Worm (Caenorhabditis elegans) whole organism, young adult: Measurements from ENCODE around the gene Y65A5A.1.

Source experiments
- B0261.1 ChIP-seq: sonication (generic microtip); optimal IDR thresholded peaks from 2 replicates; lab custom pipeline; 2016; ENCODE audit warnings: mild to moderate bottlenecking, missing genetic modification characterization, moderate library complexity, missing compliant biosample characterization
- D2030.7 ChIP-seq: fragments of 200-800 bp; sonication (Bioruptor generic); IDR thresholded peaks from 2 replicates; pipeline ENCODE4 v1.3.6; 2022; ENCODE audit warnings: missing genetic modification reagents, missing genetic modification characterization, missing compliant biosample characterization
- F37B4.10 ChIP-seq: fragments of 200-800 bp; sonication (Bioruptor generic); IDR thresholded peaks from 2 replicates; pipeline ENCODE4 v1.3.6; 2022; ENCODE audit warnings: missing genetic modification characterization, missing compliant biosample characterization
- F39B2.1 ChIP-seq: fragments of 200-800 bp; sonication (Bioruptor generic); IDR thresholded peaks from 2 replicates; pipeline ENCODE4 v1.3.6; 2022; ENCODE audit warnings: missing genetic modification reagents, missing genetic modification characterization, missing compliant biosample characterization
- K12H6.12 ChIP-seq: fragments of 200-800 bp; sonication (Bioruptor generic); optimal IDR thresholded peaks from 2 replicates; lab custom pipeline; 2018; ENCODE audit warnings: mild to moderate bottlenecking, missing genetic modification characterization, missing compliant biosample characterization
- T26A5.8 ChIP-seq: sonication (generic microtip); optimal IDR thresholded peaks from 2 replicates; lab custom pipeline; 2016; ENCODE audit warnings: missing genetic modification characterization, missing compliant biosample characterization
- Y53F4B.3 ChIP-seq: fragments of 200-800 bp; sonication (Bioruptor generic); IDR thresholded peaks from 2 replicates; pipeline ENCODE4 v1.3.6; 2022; ENCODE audit warnings: missing genetic modification reagents, missing genetic modification characterization, missing compliant biosample characterization
- ZK185.1 ChIP-seq: sonication (generic microtip); optimal IDR thresholded peaks from 2 replicates; lab custom pipeline; 2016; ENCODE audit warnings: mild to moderate bottlenecking, missing genetic modification characterization, missing compliant biosample characterization; ENCODE audit not compliant: poor library complexity, severe bottlenecking
- akir-1 ChIP-seq: fragments of 200-800 bp; sonication (Bioruptor generic); optimal IDR thresholded peaks from 2 replicates; lab custom pipeline; 2018; ENCODE audit warnings: mild to moderate bottlenecking, missing genetic modification characterization, moderate library complexity, missing compliant biosample characterization
- ama-1 ChIP-seq, 3 experiments: fragments of 150-350 bp in 1 of 3; sonication (generic microtip) in 2 of 3; optimal IDR thresholded peaks; 2 replicates each; lab custom pipeline; 2014 to 2018; ENCODE audit warnings: missing biosample characterization in 2 of 3, missing genetic modification characterization in 2 of 3, missing genetic modification reagents in 2 of 3
- aptf-2 ChIP-seq: fragments of 200-800 bp; sonication (Bioruptor generic); conservative IDR thresholded peaks from 2 replicates; pipeline ENCODE4 v1.3.6; 2022; ENCODE audit warnings: missing genetic modification reagents, missing genetic modification characterization, missing compliant biosample characterization
- athp-1 ChIP-seq: sonication (generic microtip); optimal IDR thresholded peaks from 2 replicates; lab custom pipeline; 2017; ENCODE audit warnings: mild to moderate bottlenecking, missing genetic modification characterization, missing compliant biosample characterization
- attf-3 ChIP-seq: fragments of 200-800 bp; sonication (Bioruptor generic); conservative IDR thresholded peaks from 2 replicates; pipeline ENCODE4 v1.3.6; 2022; ENCODE audit warnings: missing genetic modification reagents, missing genetic modification characterization, missing compliant biosample characterization
- attf-5 ChIP-seq: fragments of 200-800 bp; sonication (Bioruptor generic); optimal IDR thresholded peaks from 2 replicates; lab custom pipeline; 2018; ENCODE audit warnings: mild to moderate bottlenecking, missing genetic modification characterization, missing compliant biosample characterization
- cebp-1 ChIP-seq, 2 experiments: fragments of 200-800 bp in 1 of 2; sonication (Bioruptor generic) in 1 of 2; sonication (generic microtip) in 1 of 2; IDR thresholded peaks in 1 of 2; optimal IDR thresholded peaks in 1 of 2; 2 replicates each; pipeline versions ENCODE4 v1.3.6 to Lab custom; 2017 to 2022; ENCODE audit warnings: missing compliant biosample characterization in 2 of 2, missing genetic modification characterization in 2 of 2, mild to moderate bottlenecking in 1 of 2, missing genetic modification reagents in 1 of 2, moderate library complexity in 1 of 2
- ceh-40 ChIP-seq: fragments of 200-800 bp; sonication (Bioruptor generic); IDR thresholded peaks from 2 replicates; pipeline ENCODE4 v1.3.6; 2022; ENCODE audit warnings: missing genetic modification characterization, missing compliant biosample characterization
- chd-7 ChIP-seq: sonication (generic microtip); optimal IDR thresholded peaks from 2 replicates; lab custom pipeline; 2016; ENCODE audit warnings: mild to moderate bottlenecking, missing genetic modification characterization, moderate library complexity, missing compliant biosample characterization
- dox-1 ChIP-seq: fragments of 200-800 bp; sonication (Bioruptor generic); IDR thresholded peaks from 2 replicates; pipeline ENCODE4 v1.3.6; 2022; ENCODE audit warnings: missing genetic modification reagents, missing genetic modification characterization, missing compliant biosample characterization
- dpl-1 ChIP-seq: fragments of 150-350 bp; optimal IDR thresholded peaks from 2 replicates; lab custom pipeline; 2014; ENCODE audit warnings: missing biosample characterization, missing genetic modification reagents, missing genetic modification characterization
- ets-4 ChIP-seq: fragments of 200-800 bp; sonication (Bioruptor generic); optimal IDR thresholded peaks from 2 replicates; lab custom pipeline; 2018; ENCODE audit warnings: mild to moderate bottlenecking, missing genetic modification characterization, missing compliant biosample characterization
- fkh-3 ChIP-seq: sonication (generic microtip); optimal IDR thresholded peaks from 2 replicates; lab custom pipeline; 2016; ENCODE audit warnings: mild to moderate bottlenecking, missing genetic modification characterization, missing compliant biosample characterization
- him-1 ChIP-seq: sonication (generic microtip); optimal IDR thresholded peaks from 2 replicates; lab custom pipeline; 2016; ENCODE audit warnings: missing genotype, missing genetic modification reagents, missing genetic modification characterization, missing compliant biosample characterization
- hlh-26 ChIP-seq: fragments of 200-800 bp; sonication (Bioruptor generic); conservative IDR thresholded peaks from 2 replicates; pipeline ENCODE4 v1.3.6; 2022; ENCODE audit warnings: missing genetic modification reagents, missing genetic modification characterization, missing compliant biosample characterization
- hmg-1.2 ChIP-seq: fragments of 200-800 bp; sonication (Bioruptor generic); IDR thresholded peaks from 2 replicates; pipeline ENCODE4 v1.3.6; 2022; ENCODE audit warnings: missing genetic modification reagents, missing genetic modification characterization, missing compliant biosample characterization
- hmg-20 ChIP-seq: fragments of 200-800 bp; sonication (Bioruptor generic); IDR thresholded peaks from 2 replicates; pipeline ENCODE4 v1.3.6; 2022; ENCODE audit warnings: missing genetic modification reagents, missing genetic modification characterization, missing compliant biosample characterization
- hrde-1 ChIP-seq: sonication (generic microtip); optimal IDR thresholded peaks from 2 replicates; lab custom pipeline; 2016; ENCODE audit warnings: missing genetic modification characterization, mild to moderate bottlenecking, missing compliant biosample characterization, moderate library complexity, missing genotype, missing genetic modification reagents, borderline replicate concordance
- let-526 ChIP-seq: fragments of 200-800 bp; sonication (Bioruptor generic); IDR thresholded peaks from 2 replicates; pipeline ENCODE4 v1.3.6; 2022; ENCODE audit warnings: missing genetic modification reagents, missing genetic modification characterization, missing compliant biosample characterization
- lin-35 ChIP-seq, 3 experiments: fragments of 150-350 bp in 2 of 3; sonication (generic microtip) in 1 of 3; optimal IDR thresholded peaks; 2 replicates each; lab custom pipeline; 2014 to 2018; ENCODE audit warnings: missing biosample characterization in 3 of 3, missing genetic modification characterization in 3 of 3, missing genetic modification reagents in 3 of 3
- lsl-1 ChIP-seq: fragments of 200-800 bp; sonication (Bioruptor generic); optimal IDR thresholded peaks from 2 replicates; lab custom pipeline; 2018; ENCODE audit warnings: mild to moderate bottlenecking, missing genetic modification characterization, moderate library complexity, missing compliant biosample characterization
- madf-10 ChIP-seq: sonication (generic microtip); optimal IDR thresholded peaks from 2 replicates; lab custom pipeline; 2016; ENCODE audit warnings: mild to moderate bottlenecking, missing genetic modification characterization, missing compliant biosample characterization
- madf-3 ChIP-seq: fragments of 200-800 bp; sonication (Bioruptor generic); IDR thresholded peaks from 2 replicates; pipeline ENCODE4 v1.3.6; 2022; ENCODE audit warnings: missing genetic modification reagents, missing genetic modification characterization, missing compliant biosample characterization
- mel-28 ChIP-seq: sonication (generic microtip); optimal IDR thresholded peaks from 2 replicates; lab custom pipeline; 2016; ENCODE audit warnings: borderline replicate concordance, mild to moderate bottlenecking, missing genetic modification characterization, missing compliant biosample characterization
- mxl-1 ChIP-seq: sonication (generic microtip); optimal IDR thresholded peaks from 2 replicates; lab custom pipeline; 2016; ENCODE audit warnings: missing genetic modification characterization, missing compliant biosample characterization
- nhr-80 ChIP-seq: sonication (generic microtip); optimal IDR thresholded peaks from 2 replicates; lab custom pipeline; 2016; ENCODE audit warnings: missing genetic modification characterization, missing compliant biosample characterization
- repo-1 ChIP-seq: sonication (generic microtip); optimal IDR thresholded peaks from 2 replicates; lab custom pipeline; 2017; ENCODE audit warnings: mild to moderate bottlenecking, missing genetic modification characterization, missing compliant biosample characterization
- rpc-1 ChIP-seq, 2 experiments: fragments of 150-350 bp in 1 of 2; sonication (generic microtip) in 1 of 2; optimal IDR thresholded peaks; 2 replicates each; lab custom pipeline; 2014 to 2018; ENCODE audit warnings: missing biosample characterization in 1 of 2, missing genetic modification characterization in 1 of 2, missing genetic modification reagents in 1 of 2, missing genotype in 1 of 2
- sea-2 ChIP-seq: fragments of 200-800 bp; sonication (Bioruptor generic); IDR thresholded peaks from 2 replicates; pipeline ENCODE4 v1.3.6; 2022; ENCODE audit warnings: missing genetic modification characterization, missing compliant biosample characterization
- snpc-1.3 ChIP-seq: sonication (generic microtip); optimal IDR thresholded peaks from 2 replicates; lab custom pipeline; 2017; ENCODE audit warnings: missing genetic modification characterization, mild to moderate bottlenecking, missing compliant biosample characterization, antibody characterized with exemption, moderate library complexity, missing genotype, missing genetic modification reagents; ENCODE audit not compliant: insufficient read depth
- snpc-4 ChIP-seq, 5 experiments: fragments of 150-350 bp in 1 of 5; sonication (generic microtip) in 4 of 5; optimal IDR thresholded peaks; 2 replicates each; lab custom pipeline; 2014 to 2018; ENCODE audit warnings: missing genetic modification characterization in 5 of 5, missing biosample characterization in 3 of 5, antibody characterized with exemption in 2 of 5, mild to moderate bottlenecking in 2 of 5, missing compliant biosample characterization in 2 of 5, missing genotype in 2 of 5, moderate library complexity in 2 of 5, missing genetic modification reagents in 1 of 5
- somi-1 ChIP-seq: fragments of 200-800 bp; sonication (Bioruptor generic); optimal IDR thresholded peaks from 2 replicates; lab custom pipeline; 2018; ENCODE audit warnings: mild to moderate bottlenecking, missing genetic modification characterization, missing compliant biosample characterization
- tbp1 ChIP-seq: fragments of 200-800 bp; sonication (Bioruptor generic); optimal IDR thresholded peaks from 2 replicates; lab custom pipeline; 2018; ENCODE audit warnings: mild to moderate bottlenecking, missing genetic modification characterization, missing compliant biosample characterization
- tbx-9 ChIP-seq: sonication (generic microtip); optimal IDR thresholded peaks from 2 replicates; lab custom pipeline; 2016; ENCODE audit warnings: borderline replicate concordance, missing genetic modification characterization, inconsistent platforms, missing compliant biosample characterization
- unc-130 ChIP-seq: sonication (generic microtip); optimal IDR thresholded peaks from 2 replicates; lab custom pipeline; 2016; ENCODE audit warnings: missing genetic modification reagents, missing genetic modification characterization, missing compliant biosample characterization
- ztf-18 ChIP-seq: sonication (generic microtip); optimal IDR thresholded peaks from 2 replicates; lab custom pipeline; 2016; ENCODE audit warnings: missing genotype, mild to moderate bottlenecking, missing genetic modification characterization, missing compliant biosample characterization
- ztf-6 ChIP-seq: fragments of 200-800 bp; sonication (Bioruptor generic); IDR thresholded peaks from 2 replicates; pipeline ENCODE4 v1.3.6; 2022; ENCODE audit warnings: missing genetic modification reagents, missing genetic modification characterization, missing compliant biosample characterization

Y65A5A.1 gene

DNA sequence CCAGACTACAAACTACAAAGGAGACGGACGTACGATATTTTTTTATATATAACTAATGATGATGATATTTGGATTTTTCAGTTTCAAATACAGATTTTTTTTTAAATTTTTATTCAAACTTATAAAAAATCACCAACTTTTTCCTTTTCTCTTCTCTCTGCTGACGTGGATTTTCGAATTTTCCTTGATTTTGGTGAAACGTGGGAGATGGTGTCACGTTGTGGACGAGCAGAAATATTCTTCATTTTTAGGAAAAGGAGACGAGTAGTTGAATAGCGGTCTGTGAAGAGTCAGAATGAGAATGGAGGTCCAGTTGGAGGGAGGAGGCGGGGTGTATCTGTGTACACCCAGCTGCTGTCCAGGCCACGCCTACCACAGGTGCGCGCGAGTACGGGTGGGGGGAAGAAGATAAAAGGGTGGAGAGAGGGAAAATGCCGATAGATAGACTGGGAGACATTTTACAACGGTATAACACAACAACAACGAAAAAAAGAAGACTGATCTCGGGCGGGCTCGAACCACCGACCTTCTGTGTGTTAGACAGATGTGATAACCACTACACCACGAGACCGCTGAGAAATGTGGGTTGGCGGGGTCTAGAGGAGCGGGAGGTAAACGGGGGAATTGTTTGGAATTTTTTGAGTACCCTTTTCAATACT lies 17.6 kb downstream of the Y65A5A.1 start, which contains the start of gene Y7A9D.1 (continued):
- peak; percentile 92 for TF ChIP-seq snpc-4 (GFP tag; optimal IDR thresholded peaks at IDR 0.05; lab: Kevin White, UChicago)
- TF ChIP-seq snpc-4 (tag; optimal IDR thresholded peaks at IDR 0.05; lab: Kevin White, UChicago) = peak in 3 of 4 experiments; percentile 95 to 98 (median 97)
- TF ChIP-seq snpc-1.3 = peak; percentile 84
- no peak for TF ChIP-seq mxl-1 (tag; lab: Kevin White, UChicago)
- no peak for TF ChIP-seq mel-28 (tag; lab: Kevin White, UChicago)
- TF ChIP-seq dpl-1 (GFP tag; lab: Kevin White, UChicago) = no peak
- peak; percentile 86 for TF ChIP-seq D2030.7
- TF ChIP-seq unc-130 (GFP tag; lab: Kevin White, UChicago) = no peak
- TF ChIP-seq let-526 (GFP tag; lab: Robert Waterston, UW) = peak; percentile 62; the same call in 1 of the 2 replicates
- peak; percentile 41 for TF ChIP-seq hrde-1 (tag; lab: Kevin White, UChicago)
- TF ChIP-seq somi-1 (GFP tag; lab: Kevin White, UChicago) = no peak
- TF ChIP-seq fkh-3 (tag; lab: Kevin White, UChicago) = no peak
- 0 out of 2 replicates have a peak, but pooled peaks have one; percentile 56 for TF ChIP-seq aptf-2
- no peak for TF ChIP-seq tbx-9 (tag; lab: Kevin White, UChicago)
- TF ChIP-seq F39B2.1 = no peak
- TF ChIP-seq madf-3 (GFP tag; lab: Robert Waterston, UW) = peak; percentile 43; the same call in 1 of the 2 replicates
- TF ChIP-seq ztf-6 = no peak
- TF ChIP-seq madf-10 (tag; lab: Kevin White, UChicago) = peak; percentile 43
- TF ChIP-seq attf-3 (GFP tag; lab: Robert Waterston, UW) = no peak
- peak; percentile 49 for TF ChIP-seq ZK185.1 (tag; lab: Kevin White, UChicago)
- no peak for TF ChIP-seq ztf-18 (tag; lab: Kevin White, UChicago)
- TF ChIP-seq akir-1 = peak; percentile 22
- 0 out of 2 replicates have a peak, but pooled peaks have one; percentile 49 for TF ChIP-seq F37B4.10 (GFP tag; lab: Robert Waterston, UW)
- no peak for TF ChIP-seq attf-5 (GFP tag; lab: Kevin White, UChicago)
- peak; percentile 9 for TF ChIP-seq nhr-80 (tag; lab: Kevin White, UChicago)
- peak; percentile 92 for TF ChIP-seq B0261.1 (tag; lab: Kevin White, UChicago)
- TF ChIP-seq repo-1 (tag; lab: Kevin White, UChicago) = no peak
- 0 out of 2 replicates have a peak, but pooled peaks have one; percentile 70 for TF ChIP-seq hmg-20 (GFP tag; lab: Robert Waterston, UW)
- TF ChIP-seq athp-1 (tag; lab: Kevin White, UChicago) = no peak
- no peak for TF ChIP-seq ama-1 (optimal IDR thresholded peaks at IDR 0.05; lab: Kevin White, UChicago)
- peak in 1 of 2 experiments; percentile 59 for TF ChIP-seq ama-1 (GFP tag; optimal IDR thresholded peaks at IDR 0.05; lab: Kevin White, UChicago)
- TF ChIP-seq ceh-40 (GFP tag; lab: Robert Waterston, UW) = no peak
- no peak for TF ChIP-seq T26A5.8 (tag; lab: Kevin White, UChicago)
- no peak for TF ChIP-seq hlh-26
- no peak for TF ChIP-seq ets-4 (GFP tag; lab: Kevin White, UChicago)
- no peak for TF ChIP-seq dox-1 (GFP tag; lab: Robert Waterston, UW)
- TF ChIP-seq lsl-1 = peak; percentile 22
- TF ChIP-seq lin-35 (GFP tag; optimal IDR thresholded peaks at IDR 0.05; lab: Kevin White, UChicago) = peak in 1 of 3 experiments; percentile 40
- TF ChIP-seq Y53F4B.3 (GFP tag; lab: Robert Waterston, UW) = peak; percentile 52; the same call in 1 of the 2 replicates
- TF ChIP-seq tbp1 (GFP tag; lab: Kevin White, UChicago) = peak; percentile 97
- no peak for TF ChIP-seq cebp-1 (GFP tag; IDR thresholded peaks at IDR 0.05; lab: Robert Waterston, UW)
- TF ChIP-seq cebp-1 (tag; optimal IDR thresholded peaks at IDR 0.05; lab: Kevin White, UChicago) = no peak
- peak; percentile 44 for TF ChIP-seq him-1 (tag; lab: Kevin White, UChicago)
- TF ChIP-seq hmg-1.2 (GFP tag; lab: Robert Waterston, UW) = peak; percentile 74
- TF ChIP-seq chd-7 (tag; lab: Kevin White, UChicago) = no peak
- peak; percentile 74 for TF ChIP-seq rpc-1 (optimal IDR thresholded peaks at IDR 0.05; lab: Kevin White, UChicago)
- peak; percentile 79 for TF ChIP-seq rpc-1 (tag; optimal IDR thresholded peaks at IDR 0.05; lab: Kevin White, UChicago)
- TF ChIP-seq K12H6.12 (tag; lab: Kevin White, UChicago) = peak; percentile 42
- no peak for TF ChIP-seq sea-2 (GFP tag; lab: Robert Waterston, UW)
